Worm (Caenorhabditis elegans): ENCODE data around the gene F19G12.4.
"Not testable (repeated sequence)": the region's sequence is repeated elsewhere in the genome, so short reads cannot be mapped to it uniquely, and the experiment has no call there.

F19G12.4 gene

ce11 chrX:1397516-1397915, 19.6 kb upstream of the F19G12.4 start, which contains the start of gene H39E20.1:
Gene H39E20.1 (minus strand): TSS chrX:1397616.
- no peak for TF ChIP-seq ets-4 (tag; optimal IDR thresholded peaks at IDR 0.05)
- TF ChIP-seq K02D7.2 (tag; optimal IDR thresholded peaks at IDR 0.05), result no peak
- no peak for TF ChIP-seq C08G9.2 (tag; optimal IDR thresholded peaks at IDR 0.05)
- TF ChIP-seq dmd-4 (tag; optimal IDR thresholded peaks at IDR 0.05; ENCODE audit: borderline replicate concordance), result no peak
- TF ChIP-seq ceh-30 (tag; optimal IDR thresholded peaks at IDR 0.05), result no peak
- TF ChIP-seq eyg-1 (tag; optimal IDR thresholded peaks at IDR 0.05), result no peak
- TF ChIP-seq madf-2 (tag; optimal IDR thresholded peaks at IDR 0.05), result no peak
- TF ChIP-seq hlh-13 (GFP tag; optimal IDR thresholded peaks at IDR 0.05), result no peak
- TF ChIP-seq fax-1 (tag; optimal IDR thresholded peaks at IDR 0.05), result no peak
- no peak for TF ChIP-seq rnt-1 (tag; optimal IDR thresholded peaks at IDR 0.05)
- TF ChIP-seq nfya-1 (tag; optimal IDR thresholded peaks at IDR 0.05), result no peak
- no peak for TF ChIP-seq ref-2 (tag; optimal IDR thresholded peaks at IDR 0.05)
- TF ChIP-seq elt-4 (tag; optimal IDR thresholded peaks at IDR 0.05), result no peak
- no peak for TF ChIP-seq nhr-232 (tag; optimal IDR thresholded peaks at IDR 0.05)
- TF ChIP-seq tbx-2 (tag; optimal IDR thresholded peaks at IDR 0.05), result no peak
- no peak for TF ChIP-seq pat-9 (tag; optimal IDR thresholded peaks at IDR 0.05)
- no peak for TF ChIP-seq hlh-15 (tag; optimal IDR thresholded peaks at IDR 0.05)
- TF ChIP-seq ceh-9 (tag; optimal IDR thresholded peaks at IDR 0.05), result no peak
- no peak for TF ChIP-seq ceh-24 (tag; optimal IDR thresholded peaks at IDR 0.05)

- TF ChIP-seq ceh-30 (tag; optimal IDR thresholded peaks at IDR 0.05) (no peak), hlh-13 (GFP tag; optimal IDR thresholded peaks at IDR 0.05) (no peak), fkh-10 (GFP tag; optimal IDR thresholded peaks at IDR 0.05) (no peak), mec-3 (tag; optimal IDR thresholded peaks at IDR 0.05; ENCODE audit: borderline replicate concordance) (no peak), ref-2 (tag; optimal IDR thresholded peaks at IDR 0.05) (no peak), pat-9 (tag; optimal IDR thresholded peaks at IDR 0.05) (no peak), sox-4 (tag; optimal IDR thresholded peaks at IDR 0.05) (no peak), fax-1 (tag; optimal IDR thresholded peaks at IDR 0.05) (no peak), C38D4.7 (GFP tag; optimal IDR thresholded peaks at IDR 0.05) (no peak), ceh-19 (GFP tag; optimal IDR thresholded peaks at IDR 0.05) (no peak)
Observed at ce11 chrX:1401259-1401658, 15.8 kb upstream of the F19G12.4 start, which contains the start of gene ZK402.5. Gene ZK402.5 (minus strand): TSS chrX:1401359.

ce11 chrX:1403444-1403843, 13.7 kb upstream of the F19G12.4 start, which contains the start of gene ZK402.2:
Gene ZK402.2 (plus strand): TSS chrX:1403744.
- not testable (repeated sequence) for TF ChIP-seq sox-4, hlh-6, ref-2 (tag; optimal IDR thresholded peaks at IDR 0.05)

- TF ChIP-seq ceh-14, unc-86, ceh-22 (tag; optimal IDR thresholded peaks at IDR 0.05): not testable (repeated sequence)
Observed at ce11 chrX:1403971-1404370, 13.1 kb upstream of the F19G12.4 start, which contains the start of gene ZK402.1. Gene ZK402.1 (plus strand): TSS chrX:1404271.

- TF ChIP-seq npax-4 (tag; optimal IDR thresholded peaks at IDR 0.05), result no peak
- TF ChIP-seq syd-9 (tag; optimal IDR thresholded peaks at IDR 0.05), result no peak
Observed at ce11 chrX:1409224-1409623, 7.9 kb upstream of the F19G12.4 start.

ce11 chrX:1410552-1410951, 6.6 kb upstream of the F19G12.4 start, which contains the start of gene abu-2:
Gene abu-2 (minus strand): TSS chrX:1410652.
- TF ChIP-seq gmeb-2 (tag; optimal IDR thresholded peaks at IDR 0.05), result no peak
- no peak for TF ChIP-seq pat-9 (tag; optimal IDR thresholded peaks at IDR 0.05)
- TF ChIP-seq pag-3 (tag; optimal IDR thresholded peaks at IDR 0.05; ENCODE audit: borderline replicate concordance), result no peak
- no peak for TF ChIP-seq ttx-3 (tag; optimal IDR thresholded peaks at IDR 0.05)
- TF ChIP-seq pax-1 (tag; optimal IDR thresholded peaks at IDR 0.05), result no peak
- TF ChIP-seq ztf-16 (tag; optimal IDR thresholded peaks at IDR 0.05), result no peak
- TF ChIP-seq dve-1 (tag; optimal IDR thresholded peaks at IDR 0.05), result no peak
- TF ChIP-seq C08G9.2 (tag; optimal IDR thresholded peaks at IDR 0.05), result no peak
- no peak for TF ChIP-seq pros-1 (tag; optimal IDR thresholded peaks at IDR 0.05)
- TF ChIP-seq lin-11 (tag; optimal IDR thresholded peaks at IDR 0.05), result no peak
